Fruit fly (Drosophila melanogaster) ovary, adult (tissue): Measurements from ENCODE around the gene Sgs4.

Experiments
- CG17801 ChIP-seq: fragments of 200-800 bp; optimal IDR thresholded peaks from 2 replicates; lab custom pipeline; 2019; ENCODE audit warnings: missing biosample characterization, mild to moderate bottlenecking, missing genetic modification characterization, moderate library complexity; ENCODE audit not compliant: partially characterized antibody

Sgs4 gene

DNA sequence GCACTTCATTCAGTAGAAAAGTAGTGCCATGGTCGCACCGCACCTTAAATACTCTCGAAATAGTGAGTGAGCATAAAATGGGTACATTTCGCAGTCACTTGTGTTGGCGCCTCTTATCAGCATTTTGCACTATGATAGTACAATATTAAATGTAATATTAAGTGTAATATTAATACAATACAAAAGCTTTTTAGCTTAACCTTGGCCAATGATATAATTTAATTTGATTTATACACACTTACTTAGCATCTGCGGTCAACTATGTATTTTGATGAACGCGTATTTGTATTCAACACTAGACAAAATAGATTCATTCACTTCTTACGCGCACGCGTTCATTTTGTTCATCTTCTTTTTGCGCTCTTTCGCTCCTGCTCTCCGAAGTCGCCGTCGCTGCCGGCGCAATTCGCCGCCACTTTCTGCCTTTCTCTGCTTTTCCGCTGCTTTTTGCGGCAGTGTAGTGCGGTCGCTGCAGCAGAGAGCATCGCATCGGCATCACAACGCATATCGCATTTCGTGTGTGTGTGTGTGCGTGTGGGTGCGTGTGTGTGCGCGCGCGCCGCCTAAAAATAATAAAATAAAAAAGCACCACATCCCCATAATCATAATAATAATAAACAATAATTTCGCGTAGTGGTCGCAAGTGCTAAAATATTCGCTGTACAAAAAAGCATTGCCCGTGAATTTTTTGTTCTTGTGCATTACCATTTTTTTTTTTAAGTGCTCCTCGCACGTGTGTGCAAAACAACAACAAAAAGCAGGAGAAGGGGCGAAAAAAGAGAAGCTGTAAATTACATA is 39.2 kb downstream of the Sgs4 start:
- no peak for TF ChIP-seq CG17801 (GFP tag; lab: Kevin White, UChicago)

DNA sequence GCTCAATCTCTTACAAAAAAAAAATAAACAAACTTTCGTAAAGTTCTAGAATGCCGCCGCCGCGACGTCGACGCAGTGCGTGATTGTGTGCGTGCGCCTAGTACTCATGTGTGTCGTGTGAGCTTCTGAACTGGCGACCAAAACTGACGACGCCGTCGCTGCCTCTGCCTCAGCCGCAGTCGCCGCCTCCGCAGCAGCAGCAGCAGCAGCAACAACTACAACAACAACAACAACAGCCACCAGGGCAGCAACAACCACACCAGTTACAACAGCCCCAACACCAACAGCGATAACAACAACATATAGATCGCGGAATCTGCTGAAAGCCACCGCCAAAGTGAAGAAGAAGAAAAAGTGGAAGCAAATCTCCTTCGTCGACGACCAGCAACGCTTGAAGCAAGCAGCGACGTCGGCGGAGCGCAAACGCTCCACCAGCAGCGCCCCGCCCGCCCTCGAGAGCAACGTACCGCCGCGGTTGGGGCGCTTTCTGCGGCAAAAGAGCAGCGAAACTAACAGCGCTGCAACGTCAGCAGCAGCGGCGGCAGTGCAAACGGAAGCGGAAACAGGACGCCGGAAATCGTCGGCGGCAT is 41.3 kb downstream of the Sgs4 start:
- no peak for TF ChIP-seq CG17801 (GFP tag; lab: Kevin White, UChicago)

DNA sequence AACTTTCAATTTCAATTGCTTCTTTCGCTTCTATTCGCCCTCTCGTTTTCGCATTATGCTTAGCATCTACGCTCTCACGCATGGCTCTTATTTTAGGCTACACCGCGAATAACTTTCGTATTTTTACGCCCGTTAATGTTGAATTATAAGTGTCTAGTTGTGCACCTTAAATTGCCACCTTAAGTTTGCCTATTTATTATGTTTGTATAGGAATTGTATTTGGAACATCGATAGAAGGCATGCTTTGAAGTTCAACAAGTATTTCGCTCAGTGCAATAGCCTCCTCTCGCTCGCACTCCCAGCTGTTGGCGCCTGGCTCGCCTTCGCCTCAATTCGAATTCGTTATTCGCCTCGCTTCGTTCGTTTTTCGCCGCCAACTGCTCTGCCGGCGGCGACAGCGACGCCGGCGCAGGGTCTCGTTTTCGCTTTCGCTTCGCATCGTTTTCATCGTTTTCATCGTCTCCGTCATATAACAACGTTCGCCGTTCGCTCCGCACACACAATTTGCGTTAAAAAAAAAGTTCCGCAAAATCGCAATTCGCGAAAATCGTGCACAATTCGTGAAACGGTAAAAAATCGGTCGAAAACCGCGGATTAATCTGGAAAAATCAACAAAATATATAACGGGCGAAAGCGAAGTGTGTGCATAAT is 45.1 kb downstream of the Sgs4 start:
- TF ChIP-seq CG17801 (GFP tag; lab: Kevin White, UChicago), result peak; percentile 93

DNA sequence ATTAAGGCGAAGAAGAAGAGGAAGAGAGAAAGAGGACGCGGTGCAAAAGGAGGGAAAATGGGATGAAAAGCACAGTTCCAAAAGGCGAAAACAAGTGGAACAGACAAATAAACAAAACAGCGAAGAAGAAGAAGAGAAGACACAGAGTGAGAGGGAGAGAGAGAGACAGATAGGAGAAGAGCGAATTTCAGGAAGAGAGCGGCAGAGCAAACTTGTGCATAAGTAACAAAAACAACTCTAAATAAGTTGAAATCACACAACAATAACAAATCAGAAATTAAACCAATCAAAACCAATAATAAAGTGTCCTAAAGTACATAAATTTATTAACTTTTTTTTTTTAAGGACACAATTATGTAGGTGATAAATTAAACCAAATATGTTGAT is 45.6 kb downstream of the Sgs4 start:
- TF ChIP-seq CG17801 (GFP tag; lab: Kevin White, UChicago), result no peak

DNA sequence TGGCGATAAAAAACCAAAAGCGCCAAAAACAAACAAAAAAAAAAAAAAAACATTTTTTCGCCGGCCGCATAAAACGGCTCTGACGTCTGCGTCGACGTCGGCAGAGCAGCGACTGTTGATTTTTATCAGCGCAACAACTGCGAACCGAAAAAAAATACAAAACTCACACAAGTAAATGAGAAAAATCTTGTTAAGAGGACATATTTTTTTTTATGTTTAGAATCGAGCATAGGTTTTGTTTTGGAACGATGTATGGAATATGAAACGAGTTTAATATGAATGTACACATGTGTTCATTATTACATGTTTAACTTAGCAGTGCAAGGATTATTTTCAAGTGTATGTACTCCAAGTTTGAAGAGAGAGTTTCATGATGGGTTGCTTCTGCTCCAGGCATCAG is 46.1 kb downstream of the Sgs4 start:
- TF ChIP-seq CG17801 (GFP tag; lab: Kevin White, UChicago), result no peak

DNA sequence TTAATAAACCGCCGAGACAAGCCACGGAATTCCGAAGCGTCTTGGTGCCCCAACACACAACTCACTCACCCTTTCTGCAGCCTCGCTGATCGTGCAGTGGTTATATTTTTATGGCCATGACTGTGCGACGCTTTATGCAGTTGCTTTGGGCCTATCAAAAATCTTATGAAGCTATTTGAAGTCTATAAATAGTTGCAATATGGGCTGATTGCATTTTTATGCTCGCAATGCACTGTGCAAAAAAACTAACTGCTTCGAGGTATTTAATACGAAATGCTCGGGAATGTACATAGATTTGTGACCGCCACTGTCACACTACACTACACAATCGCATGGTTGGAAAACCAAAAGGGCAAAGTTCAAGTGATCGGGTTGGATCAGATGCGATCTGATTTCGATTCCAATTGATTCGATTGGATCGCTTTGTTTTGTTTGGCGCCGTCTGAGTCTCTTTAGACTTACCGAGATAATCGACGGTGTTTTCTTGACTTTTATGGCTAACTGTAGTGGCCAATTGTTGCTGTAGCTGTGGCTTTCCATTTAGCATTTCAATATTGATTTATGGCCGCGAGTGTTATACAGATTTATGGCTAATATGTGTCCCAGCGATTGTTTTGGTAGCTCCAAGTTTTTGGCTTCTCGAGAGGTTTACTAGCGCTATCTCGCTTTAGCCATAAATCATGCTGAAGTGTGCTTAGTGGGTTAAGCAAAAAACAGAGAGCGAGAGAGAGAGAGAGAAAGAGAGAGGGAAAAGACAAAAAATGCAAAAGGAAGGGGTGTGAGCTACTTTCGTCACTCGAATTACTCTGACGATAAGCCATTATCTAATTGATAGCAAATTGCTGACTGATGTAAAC is 47.8 kb downstream of the Sgs4 start:
- no peak for TF ChIP-seq CG17801 (GFP tag; lab: Kevin White, UChicago)

DNA sequence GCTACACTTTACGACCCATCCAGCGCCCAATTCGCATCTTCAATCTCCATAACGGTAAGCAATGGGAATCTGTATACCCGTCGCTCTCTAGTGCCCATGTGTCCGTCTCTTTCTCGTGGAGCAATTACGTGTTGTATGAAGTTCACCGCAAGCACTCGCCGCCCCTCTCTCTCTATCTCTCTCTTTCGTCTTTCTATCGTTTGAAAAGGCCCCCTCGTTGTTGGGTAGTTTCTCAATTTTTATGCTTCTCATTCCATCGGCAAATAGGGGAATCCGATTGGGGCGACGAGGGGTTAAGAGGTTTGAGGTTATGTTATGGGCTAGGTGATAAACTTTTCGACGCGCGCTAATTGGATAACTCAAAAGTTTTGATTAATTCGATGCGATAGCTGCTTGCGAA is 49.0 kb downstream of the Sgs4 start:
- no peak for TF ChIP-seq CG17801 (GFP tag; lab: Kevin White, UChicago)
